Worm (Caenorhabditis elegans) whole organism, L1 larva: ENCODE results near the gene tnt-4.

Experiments
- C04F5.9 ChIP-seq: sonication (generic microtip); optimal IDR thresholded peaks from 2 replicates; lab custom pipeline; 2016; ENCODE audit warnings: missing genetic modification characterization, missing compliant biosample characterization
- fkh-10 ChIP-seq: sonication (generic microtip); optimal IDR thresholded peaks from 2 replicates; lab custom pipeline; 2017; ENCODE audit warnings: missing biosample characterization, missing genetic modification reagents, missing genetic modification characterization
- nhr-237 ChIP-seq: fragments of 150-350 bp; optimal IDR thresholded peaks from 2 replicates; lab custom pipeline; 2014; ENCODE audit warnings: missing biosample characterization, missing genetic modification characterization
- snpc-4 ChIP-seq: fragments of 150-350 bp; optimal IDR thresholded peaks from 2 replicates; lab custom pipeline; 2014; ENCODE audit warnings: missing biosample characterization, missing genetic modification characterization
- ztf-11 ChIP-seq, 2 experiments: sonication (generic microtip); optimal IDR thresholded peaks; 2 replicates each; lab custom pipeline; 2016 to 2017; ENCODE audit warnings: missing genetic modification characterization in 2 of 2, missing biosample characterization in 1 of 2, missing compliant biosample characterization in 1 of 2

- TF ChIP-seq snpc-4 (tag; lab: Kevin White, UChicago) (no peak), nhr-237 (tag; lab: Kevin White, UChicago) (no peak), ztf-11 (tag; optimal IDR thresholded peaks at IDR 0.05; lab: Kevin White, UChicago) (no peak), fkh-10 (no peak), C04F5.9 (no peak)
These were observed 23.7 kb upstream of the tnt-4 start, which contains the start of gene F59A7.2 for ce11 chrV:2016428-2016827.
